Fruit fly (Drosophila melanogaster) whole organism, embryonic: Measurements from ENCODE around the gene CG2021.

Source experiments
- Abd-B ChIP-seq: fragments of 200-800 bp; sonication (Bioruptor generic); optimal IDR thresholded peaks from 2 replicates; lab custom pipeline; 2018; ENCODE audit warnings: missing biosample characterization, mild to moderate bottlenecking, missing genetic modification characterization, moderate library complexity
- Adf1 ChIP-seq: fragments of 200-800 bp; sonication (Bioruptor generic); IDR thresholded peaks from 2 replicates; pipeline ENCODE4 v1.3.6; 2022; ENCODE audit warnings: missing biosample characterization, missing genetic modification characterization
- CG10959 ChIP-seq: fragments of 200-800 bp; sonication (Bioruptor generic); IDR thresholded peaks from 2 replicates; pipeline ENCODE4 v1.3.6; 2022; ENCODE audit warnings: missing biosample characterization, missing genetic modification characterization
- CG11085 ChIP-seq: fragments of 200-800 bp; sonication (Bioruptor generic); IDR thresholded peaks from 2 replicates; pipeline ENCODE4 v1.3.6; 2022; ENCODE audit warnings: missing biosample characterization, missing genetic modification characterization
- CG12071 ChIP-seq: fragments of 200-800 bp; sonication (Bioruptor generic); optimal IDR thresholded peaks from 3 replicates; lab custom pipeline; 2018; ENCODE audit warnings: missing biosample characterization, mild to moderate bottlenecking, missing genetic modification characterization
- CG12219 ChIP-seq: fragments of 200-800 bp; sonication (Bioruptor generic); optimal IDR thresholded peaks from 3 replicates; lab custom pipeline; 2018; ENCODE audit warnings: missing biosample characterization, mild to moderate bottlenecking, missing genetic modification characterization
- CG13894 ChIP-seq: fragments of 200-800 bp; sonication (Bioruptor generic); optimal IDR thresholded peaks from 3 replicates; lab custom pipeline; 2018; ENCODE audit warnings: missing biosample characterization, mild to moderate bottlenecking, missing genetic modification characterization, moderate library complexity
- CG14710 ChIP-seq: fragments of 200-800 bp; sonication (Bioruptor generic); optimal IDR thresholded peaks from 3 replicates; lab custom pipeline; 2019; ENCODE audit warnings: missing biosample characterization, mild to moderate bottlenecking, missing genetic modification characterization, moderate library complexity
- CG15073 ChIP-seq: fragments of 200-800 bp; sonication (Bioruptor generic); optimal IDR thresholded peaks from 2 replicates; lab custom pipeline; 2016; ENCODE audit warnings: missing biosample characterization, missing genetic modification characterization
- CG17385 ChIP-seq: fragments of 200-800 bp; sonication (Bioruptor generic); optimal IDR thresholded peaks from 3 replicates; lab custom pipeline; 2018; ENCODE audit warnings: missing biosample characterization, mild to moderate bottlenecking, missing genetic modification characterization
- CG18764 ChIP-seq: fragments of 200-800 bp; sonication (Bioruptor generic); optimal IDR thresholded peaks from 3 replicates; lab custom pipeline; 2016; ENCODE audit warnings: missing biosample characterization, missing genetic modification characterization
- CG31388 ChIP-seq: fragments of 200-800 bp; sonication (Bioruptor generic); optimal IDR thresholded peaks from 2 replicates; lab custom pipeline; 2016; ENCODE audit warnings: missing biosample characterization, missing genetic modification characterization
- CG3838 ChIP-seq: fragments of 200-800 bp; sonication (Bioruptor generic); optimal IDR thresholded peaks from 3 replicates; lab custom pipeline; 2016; ENCODE audit warnings: missing biosample characterization, missing genetic modification characterization
- CG3847 ChIP-seq: fragments of 200-800 bp; sonication (Bioruptor generic); IDR thresholded peaks from 2 replicates; pipeline ENCODE4 v1.3.6; 2022; ENCODE audit warnings: missing biosample characterization, missing genetic modification characterization
- CG6254 ChIP-seq: fragments of 200-800 bp; sonication (Bioruptor generic); optimal IDR thresholded peaks from 3 replicates; lab custom pipeline; 2017; ENCODE audit warnings: mild to moderate bottlenecking, missing biosample characterization, missing genetic modification reagents, missing genetic modification characterization
- CG6683 ChIP-seq: fragments of 200-800 bp; sonication (Bioruptor generic); optimal IDR thresholded peaks from 2 replicates; lab custom pipeline; 2017; ENCODE audit warnings: missing biosample characterization, mild to moderate bottlenecking, missing genetic modification characterization, missing genetic modification reagents
- CG6791 ChIP-seq: fragments of 200-800 bp; sonication (Bioruptor generic); IDR thresholded peaks from 3 replicates; pipeline ENCODE4 v1.3.6; 2022; ENCODE audit warnings: missing biosample characterization, missing genetic modification characterization; ENCODE audit not compliant: partially characterized antibody
- CG7963 ChIP-seq: fragments of 200-800 bp; sonication (Bioruptor generic); IDR thresholded peaks from 3 replicates; pipeline ENCODE4 v1.3.6; 2022; ENCODE audit warnings: missing biosample characterization, missing genetic modification characterization; ENCODE audit not compliant: partially characterized antibody
- CG8359 ChIP-seq: fragments of 200-800 bp; sonication (Bioruptor generic); optimal IDR thresholded peaks from 2 replicates; lab custom pipeline; 2017; ENCODE audit warnings: missing biosample characterization, mild to moderate bottlenecking, missing genetic modification characterization, borderline replicate concordance
- CG9727 ChIP-seq: fragments of 200-800 bp; sonication (Bioruptor generic); optimal IDR thresholded peaks from 3 replicates; lab custom pipeline; 2017; ENCODE audit warnings: missing biosample characterization, mild to moderate bottlenecking, missing genetic modification characterization
- Ets97D ChIP-seq: fragments of 200-800 bp; sonication (Bioruptor generic); optimal IDR thresholded peaks from 3 replicates; lab custom pipeline; 2016; ENCODE audit warnings: missing biosample characterization, missing genetic modification characterization
- Hmr ChIP-seq: fragments of 200-800 bp; sonication (Bioruptor generic); optimal IDR thresholded peaks from 3 replicates; lab custom pipeline; 2017; ENCODE audit warnings: mild to moderate bottlenecking, missing biosample characterization, missing genetic modification reagents, missing genetic modification characterization
- Lim3 ChIP-seq: fragments of 200-800 bp; sonication (Bioruptor generic); IDR thresholded peaks from 2 replicates; pipeline ENCODE4 v1.3.6; 2022; ENCODE audit warnings: missing biosample characterization, missing genetic modification characterization
- Poxn ChIP-seq: fragments of 200-800 bp; sonication (Bioruptor generic); IDR thresholded peaks from 2 replicates; pipeline ENCODE4 v1.3.6; 2022; ENCODE audit warnings: missing biosample characterization, missing genetic modification characterization
- ara ChIP-seq: fragments of 200-800 bp; sonication (Bioruptor generic); IDR thresholded peaks from 2 replicates; pipeline ENCODE4 v1.3.6; 2022; ENCODE audit warnings: missing biosample characterization, missing genetic modification characterization
- caup ChIP-seq: fragments of 200-800 bp; sonication (Bioruptor generic); optimal IDR thresholded peaks from 3 replicates; lab custom pipeline; 2017; ENCODE audit warnings: missing biosample characterization, mild to moderate bottlenecking, missing genetic modification characterization, moderate library complexity; ENCODE audit not compliant: severe bottlenecking
- crol ChIP-seq: fragments of 200-800 bp; sonication (Bioruptor generic); IDR thresholded peaks from 2 replicates; pipeline ENCODE4 v1.3.6; 2022; ENCODE audit warnings: missing biosample characterization, missing genetic modification characterization
- dm ChIP-seq: fragments of 200-800 bp; sonication (Bioruptor generic); optimal IDR thresholded peaks from 3 replicates; lab custom pipeline; 2016; ENCODE audit warnings: missing biosample characterization, missing genetic modification characterization
- gce ChIP-seq: fragments of 200-800 bp; sonication (Bioruptor generic); IDR thresholded peaks from 3 replicates; pipeline ENCODE4 v1.3.6; 2022; ENCODE audit warnings: missing biosample characterization, missing genetic modification characterization
- lov ChIP-seq, 2 experiments: fragments of 200-800 bp in 1 of 2; fragments of >200 bp in 1 of 2; sonication (Bioruptor generic) in 1 of 2; IDR thresholded peaks in 1 of 2; optimal IDR thresholded peaks in 1 of 2; 2 replicates in 1 of 2; 3 replicates in 1 of 2; pipeline versions ENCODE4 v1.3.6 to Lab custom; 2017 to 2022; ENCODE audit warnings: missing biosample characterization in 1 of 2, missing genetic modification characterization in 1 of 2
- onecut ChIP-seq: fragments of 200-800 bp; sonication (Bioruptor generic); IDR thresholded peaks from 2 replicates; pipeline ENCODE4 v1.3.6; 2022; ENCODE audit warnings: missing biosample characterization, missing genetic modification characterization
- seq ChIP-seq: fragments of 200-800 bp; sonication (Bioruptor generic); IDR thresholded peaks from 2 replicates; pipeline ENCODE4 v1.3.6; 2022; ENCODE audit warnings: missing biosample characterization, missing genetic modification characterization
- shn ChIP-seq: fragments of 200-800 bp; sonication (Bioruptor generic); optimal IDR thresholded peaks from 3 replicates; lab custom pipeline; 2016; ENCODE audit warnings: missing biosample characterization, missing genetic modification characterization
- slou ChIP-seq: fragments of 200-800 bp; sonication (Bioruptor generic); optimal IDR thresholded peaks from 3 replicates; lab custom pipeline; 2016; ENCODE audit warnings: missing biosample characterization, missing genetic modification characterization
- so ChIP-seq: fragments of 200-800 bp; sonication (Bioruptor generic); IDR thresholded peaks from 3 replicates; pipeline ENCODE4 v1.3.6; 2022; ENCODE audit warnings: missing biosample characterization, missing genetic modification characterization
- ssp ChIP-seq: fragments of 200-800 bp; sonication (Bioruptor generic); IDR thresholded peaks from 2 replicates; pipeline ENCODE4 v1.3.6; 2022; ENCODE audit warnings: missing biosample characterization, missing genetic modification characterization
- stwl ChIP-seq: fragments of 200-800 bp; sonication (Bioruptor generic); optimal IDR thresholded peaks from 3 replicates; lab custom pipeline; 2018; ENCODE audit warnings: missing biosample characterization, mild to moderate bottlenecking, missing genetic modification characterization, moderate library complexity
- unc-4 ChIP-seq: fragments of 200-800 bp; sonication (Bioruptor generic); IDR thresholded peaks from 2 replicates; pipeline ENCODE4 v1.3.6; 2022; ENCODE audit warnings: missing biosample characterization, missing genetic modification characterization; ENCODE audit not compliant: partially characterized antibody
- vvl ChIP-seq: fragments of 200-800 bp; sonication (Bioruptor generic); IDR thresholded peaks from 2 replicates; pipeline ENCODE4 v1.3.6; 2022; ENCODE audit warnings: missing biosample characterization, missing genetic modification characterization

Gene CG2021

dm6 chr3L:1794164-1794942 lies 17.1 kb upstream of the CG2021 start (continued):
- TF ChIP-seq dm (GFP tag; lab: Kevin White, UChicago) (no peak), Adf1 (GFP tag; lab: Robert Waterston, UW) (peak; percentile 64), CG7963 (GFP tag; lab: Robert Waterston, UW) (no peak), CG14710 (tag; lab: Kevin White, UChicago) (no peak), Abd-B (GFP tag; lab: Kevin White, UChicago) (peak; percentile 21), Lim3 (GFP tag; lab: Robert Waterston, UW) (no peak), unc-4 (GFP tag; lab: Robert Waterston, UW) (0 out of 2 replicates have a peak, but pooled peaks have one; percentile 28), CG11085 (GFP tag; lab: Robert Waterston, UW) (no peak), CG3847 (GFP tag; lab: Robert Waterston, UW) (no peak), CG17385 (GFP tag; lab: Kevin White, UChicago) (no peak), CG6683 (GFP tag; lab: Kevin White, UChicago) (no peak), shn (GFP tag; lab: Kevin White, UChicago) (no peak), CG12071 (GFP tag; lab: Kevin White, UChicago) (peak; percentile 71), ssp (GFP tag; lab: Robert Waterston, UW) (no peak), lov (optimal IDR thresholded peaks at IDR 0.05; lab: Kevin White, UChicago) (peak; percentile 71), lov (GFP tag; IDR thresholded peaks at IDR 0.05; lab: Robert Waterston, UW) (peak; percentile 54; the same call in 1 of the 3 replicates), CG13894 (tag; lab: Kevin White, UChicago) (peak; percentile 74), seq (GFP tag; lab: Robert Waterston, UW) (peak; percentile 21; the same call in 1 of the 2 replicates), Ets97D (GFP tag; lab: Kevin White, UChicago) (peak; percentile 62), Hmr (GFP tag; lab: Kevin White, UChicago) (peak; percentile 68), stwl (tag; lab: Kevin White, UChicago) (no peak), CG31388 (GFP tag; lab: Kevin White, UChicago) (no peak), vvl (GFP tag; lab: Robert Waterston, UW) (peak; percentile 70), CG9727 (GFP tag; lab: Kevin White, UChicago) (peak; percentile 31), CG12219 (GFP tag; lab: Kevin White, UChicago) (no peak), CG10959 (GFP tag; lab: Robert Waterston, UW) (no peak), ara (GFP tag; lab: Robert Waterston, UW) (no peak), CG18764 (GFP tag; lab: Kevin White, UChicago) (no peak), onecut (GFP tag; lab: Robert Waterston, UW) (no peak; the same call in 1 of the 2 replicates), CG8359 (GFP tag; lab: Kevin White, UChicago) (no peak), gce (GFP tag; lab: Robert Waterston, UW) (no peak), CG6254 (GFP tag; lab: Kevin White, UChicago) (no peak), Poxn (GFP tag; lab: Robert Waterston, UW) (no peak), CG15073 (GFP tag; lab: Kevin White, UChicago) (no peak), slou (no peak), caup (GFP tag; lab: Kevin White, UChicago) (peak; percentile 81), so (GFP tag; lab: Robert Waterston, UW) (peak; percentile 59; the same call in 1 of the 3 replicates), CG3838 (GFP tag; lab: Kevin White, UChicago) (peak; percentile 60), CG6791 (GFP tag; lab: Robert Waterston, UW) (no peak), crol (GFP tag; lab: Robert Waterston, UW) (peak; percentile 74)
